Worm (Caenorhabditis elegans) whole organism, mixed stage, embryonic: Measurements from ENCODE around the gene acox-1.6.

Experiments used
- blmp-1 ChIP-seq: fragments of 150-350 bp; optimal IDR thresholded peaks from 2 replicates; lab custom pipeline; 2014; ENCODE audit warnings: missing biosample characterization, missing genetic modification characterization
- drap-1 ChIP-seq: fragments of 200-800 bp; sonication (Bioruptor generic); optimal IDR thresholded peaks from 3 replicates; lab custom pipeline; 2018; ENCODE audit warnings: mild to moderate bottlenecking, missing genetic modification characterization, missing compliant biosample characterization
- elt-1 ChIP-seq: sonication (generic microtip); optimal IDR thresholded peaks from 2 replicates; lab custom pipeline; 2017; ENCODE audit warnings: missing genetic modification characterization, mild to moderate bottlenecking, missing compliant biosample characterization, antibody characterized with exemption, moderate library complexity, borderline replicate concordance; ENCODE audit not compliant: insufficient read depth
- lin-13 ChIP-seq: fragments of 150-350 bp; optimal IDR thresholded peaks from 2 replicates; lab custom pipeline; 2014; ENCODE audit warnings: missing biosample characterization, missing genetic modification characterization
- lsy-2 ChIP-seq: fragments of 150-350 bp; optimal IDR thresholded peaks from 2 replicates; lab custom pipeline; 2014; ENCODE audit warnings: missing biosample characterization, missing genetic modification characterization
- mab-5 ChIP-seq: fragments of 150-350 bp; optimal IDR thresholded peaks from 2 replicates; lab custom pipeline; 2014; ENCODE audit warnings: missing biosample characterization, missing genetic modification characterization
- nhr-12 ChIP-seq: fragments of 150-350 bp; optimal IDR thresholded peaks from 2 replicates; lab custom pipeline; 2014; ENCODE audit warnings: missing biosample characterization, missing genetic modification characterization
- nhr-2 ChIP-seq: fragments of 150-350 bp; optimal IDR thresholded peaks from 2 replicates; lab custom pipeline; 2014; ENCODE audit warnings: missing biosample characterization, missing genetic modification characterization
- nhr-76 ChIP-seq: sonication (generic microtip); optimal IDR thresholded peaks from 2 replicates; lab custom pipeline; 2017; ENCODE audit warnings: missing biosample characterization, missing genetic modification characterization
- pha-4 ChIP-seq: fragments of 150-350 bp; optimal IDR thresholded peaks from 2 replicates; lab custom pipeline; 2018; ENCODE audit warnings: missing biosample characterization, missing genetic modification reagents, missing genetic modification characterization
- sptf-1 ChIP-seq: sonication (generic microtip); optimal IDR thresholded peaks from 2 replicates; lab custom pipeline; 2017; ENCODE audit warnings: mild to moderate bottlenecking, missing genetic modification characterization, moderate library complexity, missing compliant biosample characterization
- ztf-11 ChIP-seq: fragments of 150-350 bp; optimal IDR thresholded peaks from 2 replicates; lab custom pipeline; 2014; ENCODE audit warnings: missing biosample characterization, missing genetic modification characterization

DNA sequence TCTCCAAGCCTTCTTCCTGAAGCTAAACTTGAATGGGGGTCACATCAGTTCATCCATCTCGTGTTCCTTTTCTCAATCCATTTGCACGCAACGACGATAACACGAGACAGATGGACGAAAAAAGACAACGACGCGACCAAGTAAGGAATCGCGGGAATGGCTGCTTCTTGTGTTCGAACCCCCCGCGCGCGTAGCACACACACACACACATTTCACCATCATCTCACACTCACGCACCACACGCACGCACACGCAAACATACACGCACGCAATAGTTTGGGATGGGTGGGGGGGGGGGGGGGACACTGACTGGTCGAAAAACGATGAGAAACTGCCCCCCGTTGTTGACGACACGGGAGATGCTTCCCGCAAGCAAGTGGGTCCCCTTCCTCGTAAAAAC, 38.6 kb upstream of the acox-1.6 start:
- no peak for TF ChIP-seq blmp-1 (tag; lab: Kevin White, UChicago)
- no peak for TF ChIP-seq nhr-12 (tag; lab: Kevin White, UChicago)
- peak; percentile 60 for TF ChIP-seq sptf-1 (tag; lab: Kevin White, UChicago)
- TF ChIP-seq drap-1 = no peak
- no peak for TF ChIP-seq lsy-2
- TF ChIP-seq elt-1 = no peak
- no peak for TF ChIP-seq pha-4
- no peak for TF ChIP-seq ztf-11 (tag; lab: Kevin White, UChicago)
- TF ChIP-seq nhr-76 (tag; lab: Kevin White, UChicago) = no peak
- TF ChIP-seq nhr-2 = no peak
- no peak for TF ChIP-seq mab-5 (tag; lab: Kevin White, UChicago)
- no peak for TF ChIP-seq lin-13 (tag; lab: Kevin White, UChicago)
